Fruit fly (Drosophila melanogaster): ENCODE measurements around the gene CG32988.

DNA sequence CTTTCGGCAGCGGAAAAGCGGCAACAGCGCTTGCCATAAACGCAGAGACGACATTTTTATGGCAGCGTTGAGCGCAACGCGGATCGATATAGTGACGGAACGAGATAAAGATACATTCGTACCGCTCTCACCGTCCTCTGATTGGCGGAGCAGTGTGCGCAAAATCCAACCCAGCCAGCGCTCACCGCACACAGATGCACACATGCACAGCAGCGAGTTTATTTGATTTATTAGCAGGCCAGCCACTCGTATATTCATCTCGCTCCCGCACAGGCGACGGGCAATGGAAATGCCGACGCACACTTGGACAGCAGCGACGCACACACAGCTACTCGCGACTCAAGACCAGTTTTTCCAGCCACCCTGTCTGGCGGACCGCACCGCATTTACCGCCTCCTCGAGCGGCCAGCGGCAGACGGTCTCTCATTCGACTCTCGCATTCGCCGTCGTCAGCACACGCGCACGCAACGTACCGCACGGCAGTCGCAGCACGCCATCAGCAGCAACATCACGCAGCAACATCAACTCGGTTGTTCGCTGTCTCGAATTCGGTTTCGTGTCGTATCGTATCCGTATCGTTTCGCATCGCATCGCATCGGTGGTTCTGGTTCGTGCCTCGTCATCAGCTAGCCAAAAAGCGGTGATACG is 39.3 kb upstream of the CG32988 start, which contains the start of gene SoxN:
- TF ChIP-seq Dll (GFP tag; IDR thresholded peaks at IDR 0.05; ENCODE audit: partially characterized antibody) = peak; percentile 66; the same call in 3 of the 4 replicates
- TF ChIP-seq CG3065 (GFP tag; optimal IDR thresholded peaks at IDR 0.05) = no peak
- TF ChIP-seq chn (GFP tag; optimal IDR thresholded peaks at IDR 0.05) = peak; percentile 57
- no peak for TF ChIP-seq Pdp1 (GFP tag; optimal IDR thresholded peaks at IDR 0.05)
- no peak for TF ChIP-seq Aef1 (GFP tag; IDR thresholded peaks at IDR 0.05)
